Worm (Caenorhabditis elegans) whole organism, L1 larva: ENCODE measurements around the gene Y14H12B.1.

ENCODE experiments used
- C04F5.9 ChIP-seq: sonication (generic microtip); optimal IDR thresholded peaks from 2 replicates; lab custom pipeline; 2016; ENCODE audit warnings: missing genetic modification characterization, missing compliant biosample characterization
- C16A3.4 ChIP-seq: fragments of 150-350 bp; optimal IDR thresholded peaks from 2 replicates; lab custom pipeline; 2014; ENCODE audit warnings: missing biosample characterization, missing genetic modification characterization
- aha-1 ChIP-seq: fragments of 150-350 bp; optimal IDR thresholded peaks from 2 replicates; lab custom pipeline; 2014; ENCODE audit warnings: missing biosample characterization, missing genetic modification characterization
- alr-1 ChIP-seq: fragments of 200-800 bp; sonication (Bioruptor generic); optimal IDR thresholded peaks from 2 replicates; lab custom pipeline; 2018; ENCODE audit warnings: borderline replicate concordance, mild to moderate bottlenecking, missing genetic modification characterization, missing compliant biosample characterization
- ama-1 ChIP-seq: fragments of 150-350 bp; optimal IDR thresholded peaks from 2 replicates; lab custom pipeline; 2014
- ceh-63 ChIP-seq: fragments of 200-800 bp; sonication (Bioruptor generic); optimal IDR thresholded peaks from 2 replicates; lab custom pipeline; 2018; ENCODE audit warnings: mild to moderate bottlenecking, missing genetic modification characterization, missing compliant biosample characterization
- ceh-8 ChIP-seq: fragments of 200-800 bp; sonication (Bioruptor generic); optimal IDR thresholded peaks from 2 replicates; lab custom pipeline; 2018; ENCODE audit warnings: mild to moderate bottlenecking, missing genetic modification characterization, moderate library complexity, missing compliant biosample characterization
- ceh-82 ChIP-seq, 3 experiments: fragments of 150-350 bp in 1 of 3; sonication (generic microtip) in 2 of 3; optimal IDR thresholded peaks; 2 replicates each; lab custom pipeline; 2014 to 2017; ENCODE audit warnings: missing biosample characterization in 3 of 3, missing genetic modification characterization in 3 of 3
- ceh-88 ChIP-seq: fragments of 200-800 bp; sonication (Bioruptor generic); IDR thresholded peaks from 2 replicates; pipeline ENCODE4 v1.3.6; 2022; ENCODE audit warnings: missing genetic modification characterization, missing compliant biosample characterization
- ceh-90 ChIP-seq: sonication (generic microtip); optimal IDR thresholded peaks from 2 replicates; lab custom pipeline; 2016; ENCODE audit warnings: missing genetic modification characterization, missing compliant biosample characterization
- efl-3 ChIP-seq: fragments of 200-800 bp; sonication (Bioruptor generic); optimal IDR thresholded peaks from 2 replicates; lab custom pipeline; 2018; ENCODE audit warnings: mild to moderate bottlenecking, missing genetic modification characterization, missing compliant biosample characterization
- egl-13 ChIP-seq: sonication (generic microtip); optimal IDR thresholded peaks from 2 replicates; lab custom pipeline; 2016; ENCODE audit warnings: missing genotype, missing genetic modification reagents, missing genetic modification characterization, missing compliant biosample characterization
- egl-27 ChIP-seq, 2 experiments: fragments of 150-350 bp in 1 of 2; sonication (generic microtip); optimal IDR thresholded peaks; 3 replicates each; lab custom pipeline; 2017 to 2018; ENCODE audit warnings: missing biosample characterization in 2 of 2, missing genetic modification characterization in 2 of 2, missing genetic modification reagents in 2 of 2
- elt-2 ChIP-seq: sonication (generic microtip); optimal IDR thresholded peaks from 2 replicates; lab custom pipeline; 2016; ENCODE audit warnings: missing genetic modification characterization, mild to moderate bottlenecking, inconsistent platforms, missing compliant biosample characterization, missing genetic modification reagents
- elt-3 ChIP-seq, 6 experiments: fragments of 150-350 bp in 1 of 6; sonication (generic microtip); optimal IDR thresholded peaks; 2 replicates each; lab custom pipeline; 2017 to 2018; ENCODE audit warnings: missing biosample characterization in 6 of 6, missing genetic modification characterization in 6 of 6, inconsistent platforms in 1 of 6
- fkh-10 ChIP-seq: sonication (generic microtip); optimal IDR thresholded peaks from 2 replicates; lab custom pipeline; 2017; ENCODE audit warnings: missing biosample characterization, missing genetic modification reagents, missing genetic modification characterization
- fkh-8 ChIP-seq: sonication (generic microtip); optimal IDR thresholded peaks from 2 replicates; lab custom pipeline; 2016; ENCODE audit warnings: mild to moderate bottlenecking, missing genetic modification characterization, missing compliant biosample characterization
- hlh-17 ChIP-seq: fragments of 200-800 bp; sonication (Bioruptor generic); optimal IDR thresholded peaks from 2 replicates; lab custom pipeline; 2018; ENCODE audit warnings: missing genetic modification characterization, mild to moderate bottlenecking, missing compliant biosample characterization, moderate library complexity, borderline replicate concordance
- hlh-4 ChIP-seq: sonication (generic microtip); optimal IDR thresholded peaks from 2 replicates; lab custom pipeline; 2016; ENCODE audit warnings: mild to moderate bottlenecking, missing genetic modification characterization, missing compliant biosample characterization
- isw-1 ChIP-seq: fragments of 200-800 bp; sonication (Bioruptor generic); IDR thresholded peaks from 2 replicates; pipeline ENCODE4 v1.3.6; 2022; ENCODE audit warnings: missing genetic modification characterization, missing compliant biosample characterization
- jun-1 ChIP-seq: fragments of 150-350 bp; optimal IDR thresholded peaks from 2 replicates; lab custom pipeline; 2014; ENCODE audit warnings: missing biosample characterization, missing genetic modification reagents, missing genetic modification characterization
- lin-14 ChIP-seq: fragments of 200-800 bp; sonication (Bioruptor generic); optimal IDR thresholded peaks from 2 replicates; lab custom pipeline; 2018; ENCODE audit warnings: mild to moderate bottlenecking, missing genetic modification characterization, moderate library complexity, missing compliant biosample characterization
- lin-15B ChIP-seq: fragments of 150-350 bp; sonication (generic microtip); optimal IDR thresholded peaks from 3 replicates; lab custom pipeline; 2014; ENCODE audit warnings: missing biosample characterization, missing genetic modification characterization
- lin-35 ChIP-seq, 2 experiments: fragments of 150-350 bp; optimal IDR thresholded peaks; 2 replicates each; lab custom pipeline; 2014; ENCODE audit warnings: missing biosample characterization in 2 of 2, missing genetic modification characterization in 2 of 2, missing genetic modification reagents in 2 of 2
- lin-39 ChIP-seq: fragments of 150-350 bp; optimal IDR thresholded peaks from 2 replicates; lab custom pipeline; 2014; ENCODE audit warnings: missing biosample characterization, missing genetic modification reagents, missing genetic modification characterization
- lsy-2 ChIP-seq, 2 experiments: fragments of 150-350 bp; optimal IDR thresholded peaks; 2 replicates each; lab custom pipeline; 2014; ENCODE audit warnings: missing biosample characterization in 2 of 2, missing genetic modification characterization in 2 of 2
- mdl-1 ChIP-seq, 2 experiments: fragments of 150-350 bp; optimal IDR thresholded peaks; 2 replicates each; lab custom pipeline; 2014 to 2017; ENCODE audit warnings: missing biosample characterization in 2 of 2, missing genetic modification characterization in 2 of 2, inconsistent platforms in 1 of 2
- nhr-20 ChIP-seq: sonication (generic microtip); optimal IDR thresholded peaks from 2 replicates; lab custom pipeline; 2016; ENCODE audit warnings: mild to moderate bottlenecking, missing genetic modification characterization, missing compliant biosample characterization
- nhr-237 ChIP-seq: fragments of 150-350 bp; optimal IDR thresholded peaks from 2 replicates; lab custom pipeline; 2014; ENCODE audit warnings: missing biosample characterization, missing genetic modification characterization
- nhr-28 ChIP-seq: fragments of 150-350 bp; optimal IDR thresholded peaks from 2 replicates; lab custom pipeline; 2014; ENCODE audit warnings: missing biosample characterization, missing genetic modification characterization
- nhr-76 ChIP-seq: sonication (generic microtip); optimal IDR thresholded peaks from 2 replicates; lab custom pipeline; 2017; ENCODE audit warnings: missing biosample characterization, missing genetic modification characterization
- nhr-77 ChIP-seq: fragments of 150-350 bp; optimal IDR thresholded peaks from 2 replicates; lab custom pipeline; 2014; ENCODE audit warnings: missing biosample characterization, missing genetic modification characterization
- nhr-84 ChIP-seq: sonication (generic microtip); optimal IDR thresholded peaks from 2 replicates; lab custom pipeline; 2017; ENCODE audit warnings: missing biosample characterization, missing genetic modification characterization
- nhr-85 ChIP-seq: sonication (generic microtip); peaks from one replicate; lab custom pipeline; 2016; ENCODE audit warnings: missing genetic modification characterization, inconsistent platforms, missing compliant biosample characterization
- pax-3 ChIP-seq: fragments of 200-800 bp; sonication (Bioruptor generic); optimal IDR thresholded peaks from 2 replicates; lab custom pipeline; 2018; ENCODE audit warnings: mild to moderate bottlenecking, missing genetic modification characterization, moderate library complexity, missing compliant biosample characterization
- pqm-1 ChIP-seq: sonication (generic microtip); optimal IDR thresholded peaks from 3 replicates; lab custom pipeline; 2017; ENCODE audit warnings: missing biosample characterization, missing genetic modification characterization
- rnt-1 ChIP-seq: sonication (generic microtip); optimal IDR thresholded peaks from 2 replicates; lab custom pipeline; 2016; ENCODE audit warnings: mild to moderate bottlenecking, missing genetic modification characterization, moderate library complexity, missing compliant biosample characterization
- skn-1 ChIP-seq: fragments of 150-350 bp; optimal IDR thresholded peaks from 2 replicates; lab custom pipeline; 2014; ENCODE audit warnings: missing biosample characterization, missing genetic modification characterization
- snu-23 ChIP-seq: sonication (generic microtip); optimal IDR thresholded peaks from 2 replicates; lab custom pipeline; 2016; ENCODE audit warnings: missing genetic modification characterization, missing compliant biosample characterization
- sptf-1 ChIP-seq: fragments of 150-350 bp; optimal IDR thresholded peaks from 2 replicates; lab custom pipeline; 2014; ENCODE audit warnings: missing biosample characterization, missing genetic modification characterization
- swsn-7 ChIP-seq: sonication (generic microtip); optimal IDR thresholded peaks from 2 replicates; lab custom pipeline; 2016; ENCODE audit warnings: missing genetic modification characterization, missing compliant biosample characterization
- tbx-2 ChIP-seq: sonication (generic microtip); optimal IDR thresholded peaks from 2 replicates; lab custom pipeline; 2016; ENCODE audit warnings: missing genetic modification characterization, missing compliant biosample characterization
- tlp-1 ChIP-seq: fragments of 150-350 bp; optimal IDR thresholded peaks from 2 replicates; lab custom pipeline; 2014; ENCODE audit warnings: missing biosample characterization, missing genetic modification characterization
- unc-98 ChIP-seq: fragments of 200-800 bp; sonication (Bioruptor generic); IDR thresholded peaks from 2 replicates; pipeline ENCODE4 v1.3.6; 2022; ENCODE audit warnings: missing genetic modification characterization, missing compliant biosample characterization
- xbp-1 ChIP-seq: sonication (generic microtip); optimal IDR thresholded peaks from 2 replicates; lab custom pipeline; 2016; ENCODE audit warnings: missing genetic modification characterization, missing compliant biosample characterization
- zip-4 ChIP-seq: fragments of 200-800 bp; sonication (Bioruptor generic); optimal IDR thresholded peaks from 2 replicates; lab custom pipeline; 2018; ENCODE audit warnings: mild to moderate bottlenecking, missing genetic modification characterization, moderate library complexity, missing compliant biosample characterization

The Y14H12B.1 gene

DNA sequence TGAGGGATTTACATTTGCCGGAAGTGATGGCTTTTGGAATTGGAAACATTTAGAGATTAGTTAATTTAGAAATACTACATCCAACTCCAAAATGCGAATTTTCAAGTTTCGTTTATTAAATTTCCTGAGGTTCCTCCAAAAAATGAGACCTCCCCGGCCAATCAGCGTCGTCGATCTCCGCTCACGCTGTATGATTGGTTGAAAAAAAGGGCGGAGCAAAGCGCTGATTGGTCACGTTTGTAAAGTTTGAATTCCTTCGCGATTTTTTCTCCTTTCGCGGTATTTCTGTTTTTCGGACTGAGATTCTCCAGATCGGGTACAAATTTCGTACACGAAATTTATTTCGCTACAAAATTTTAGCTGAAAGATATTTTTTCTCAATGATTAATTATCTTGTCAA, 13.2 kb downstream of the Y14H12B.1 start:
- TF ChIP-seq C04F5.9 (tag; lab: Kevin White, UChicago) (no peak), ceh-8 (GFP tag; lab: Kevin White, UChicago) (peak; percentile 36)

DNA sequence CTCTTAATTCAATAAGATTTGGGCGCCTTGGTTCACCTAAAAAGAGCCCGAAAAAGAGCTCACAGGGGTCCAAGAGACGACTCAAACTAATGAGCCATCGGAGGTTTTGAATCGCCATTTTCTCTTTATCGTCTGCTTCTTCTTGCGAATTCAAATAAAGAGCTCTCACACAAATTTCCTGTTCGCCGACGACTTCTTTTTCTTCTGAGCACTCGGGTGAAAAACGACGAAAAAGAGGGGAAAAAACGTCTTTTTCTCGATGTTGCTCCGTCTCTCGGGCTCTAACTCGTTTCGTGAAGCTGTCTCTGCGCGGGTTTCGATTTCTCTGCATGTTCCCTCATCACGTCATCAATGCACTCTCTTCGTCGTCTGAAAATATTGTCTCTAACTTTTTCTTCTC, 14.3 kb downstream of the Y14H12B.1 start:
- TF ChIP-seq lin-14 (GFP tag; lab: Kevin White, UChicago): peak; percentile 66
- TF ChIP-seq snu-23 (GFP tag; lab: Kevin White, UChicago): no peak
- peak; percentile 47 for TF ChIP-seq fkh-10
- TF ChIP-seq egl-13: no peak
- peak in 1 of 2 experiments; percentile 12 for TF ChIP-seq lsy-2 (tag; optimal IDR thresholded peaks at IDR 0.05; lab: Kevin White, UChicago)
- TF ChIP-seq rnt-1 (tag; lab: Kevin White, UChicago): no peak

DNA sequence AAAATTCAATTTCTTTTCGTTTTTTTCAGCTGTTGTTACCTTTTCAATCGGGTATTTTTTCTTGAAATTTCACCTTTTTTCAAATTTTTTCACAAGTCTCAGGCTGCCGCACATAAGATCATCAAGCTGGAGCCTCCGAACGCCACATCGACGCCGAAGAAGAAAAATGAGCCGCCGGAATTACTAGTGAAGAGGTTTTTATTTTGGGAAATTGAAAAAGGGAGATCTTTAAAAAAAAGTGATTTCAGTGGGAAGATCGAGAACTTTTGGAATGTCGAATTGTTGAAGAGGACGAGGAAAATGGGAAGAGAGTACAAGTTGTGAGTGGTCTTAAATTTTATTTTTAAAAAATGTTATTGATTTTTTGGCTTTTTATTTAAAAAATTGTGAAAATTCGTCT, 15.8 kb downstream of the Y14H12B.1 start, which contains the start of gene sea-2:
Gene sea-2, plus strand, starts transcription at position 301 of the 400 bp plus-strand sequence.
- TF ChIP-seq hlh-4 (tag; lab: Kevin White, UChicago): no peak
- no peak for TF ChIP-seq pax-3
- no peak for TF ChIP-seq swsn-7 (tag; lab: Kevin White, UChicago)
- no peak for TF ChIP-seq fkh-8 (tag; lab: Kevin White, UChicago)
- no peak for TF ChIP-seq nhr-28 (tag; lab: Kevin White, UChicago)
- TF ChIP-seq sptf-1 (tag; lab: Kevin White, UChicago): no peak
- TF ChIP-seq alr-1 (tag; lab: Kevin White, UChicago): no peak
- no peak for TF ChIP-seq egl-13
- no peak for TF ChIP-seq elt-3 (tag; optimal IDR thresholded peaks at IDR 0.05; lab: Kevin White, UChicago)
- no peak for TF ChIP-seq jun-1
- no peak for TF ChIP-seq lsy-2 (tag; optimal IDR thresholded peaks at IDR 0.05; lab: Kevin White, UChicago)
- no peak for TF ChIP-seq lin-39 (tag; lab: Kevin White, UChicago)
- no peak for TF ChIP-seq mdl-1 (tag; optimal IDR thresholded peaks at IDR 0.05; lab: Kevin White, UChicago)
- no peak for TF ChIP-seq pqm-1 (tag; lab: Kevin White, UChicago)
- TF ChIP-seq egl-27 (tag; optimal IDR thresholded peaks at IDR 0.05; lab: Kevin White, UChicago): no peak
- no peak for TF ChIP-seq nhr-76 (tag; lab: Kevin White, UChicago)
- TF ChIP-seq hlh-17: no peak

DNA sequence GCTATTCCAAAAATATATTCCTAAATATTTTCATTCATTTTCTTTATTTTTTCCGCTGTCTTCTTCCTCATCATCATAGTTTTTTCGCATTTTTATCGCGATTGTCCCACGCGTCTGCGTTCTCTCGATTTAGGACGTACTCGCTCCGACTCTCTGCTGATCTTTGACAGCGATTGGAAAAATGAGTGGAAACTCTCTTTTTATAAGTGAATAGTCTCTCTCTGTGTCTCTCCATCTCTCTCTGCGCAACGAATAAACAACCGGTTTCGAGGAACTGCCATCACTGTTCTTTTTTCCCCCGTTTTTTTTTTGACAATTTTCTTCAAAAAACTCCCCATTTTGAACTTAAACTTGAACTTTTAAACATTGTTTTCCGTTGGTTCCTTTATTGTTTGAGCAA, 17.1 kb downstream of the Y14H12B.1 start:
- TF ChIP-seq elt-2 (tag; lab: Kevin White, UChicago): no peak
- no peak for TF ChIP-seq nhr-84 (tag; lab: Kevin White, UChicago)
- no peak for TF ChIP-seq ceh-82 (tag; optimal IDR thresholded peaks at IDR 0.05; lab: Kevin White, UChicago)
- peak in 2 of 6 experiments; percentile 29 to 42 for TF ChIP-seq elt-3 (tag; optimal IDR thresholded peaks at IDR 0.05; lab: Kevin White, UChicago)
- TF ChIP-seq nhr-20 (tag; lab: Kevin White, UChicago): peak; percentile 59
- peak; percentile 88 for TF ChIP-seq nhr-85
- TF ChIP-seq ceh-63: no peak
- no peak for TF ChIP-seq lin-39 (tag; lab: Kevin White, UChicago)
- no peak for TF ChIP-seq ceh-90 (tag; lab: Kevin White, UChicago)
- no peak for TF ChIP-seq lin-15B (tag; lab: Kevin White, UChicago)
- TF ChIP-seq pax-3: no peak
- TF ChIP-seq skn-1 (tag; lab: Kevin White, UChicago): no peak
- no peak for TF ChIP-seq xbp-1
- TF ChIP-seq aha-1 (tag; lab: Kevin White, UChicago): no peak
- TF ChIP-seq isw-1: no peak
- no peak for TF ChIP-seq nhr-28 (tag; lab: Kevin White, UChicago)
- TF ChIP-seq ceh-88: no peak
- TF ChIP-seq nhr-77 (tag; lab: Kevin White, UChicago): peak; percentile 6
- no peak for TF ChIP-seq C16A3.4
- TF ChIP-seq lin-14 (GFP tag; lab: Kevin White, UChicago): peak; percentile 85
- TF ChIP-seq pqm-1 (tag; lab: Kevin White, UChicago): no peak
- no peak for TF ChIP-seq tlp-1 (tag; lab: Kevin White, UChicago)
- no peak for TF ChIP-seq nhr-237 (tag; lab: Kevin White, UChicago)
- peak; percentile 33 for TF ChIP-seq tbx-2 (tag; lab: Kevin White, UChicago)
- peak; percentile 18 for TF ChIP-seq jun-1
- TF ChIP-seq alr-1 (tag; lab: Kevin White, UChicago): no peak
- no peak for TF ChIP-seq zip-4 (GFP tag; lab: Kevin White, UChicago)
- no peak for TF ChIP-seq unc-98
- no peak for TF ChIP-seq ama-1
- peak; percentile 10 for TF ChIP-seq rnt-1 (tag; lab: Kevin White, UChicago)
- no peak for TF ChIP-seq efl-3 (GFP tag; lab: Kevin White, UChicago)
- TF ChIP-seq hlh-17: no peak
- peak in 1 of 2 experiments; percentile 42 for TF ChIP-seq lin-35 (GFP tag; optimal IDR thresholded peaks at IDR 0.05; lab: Kevin White, UChicago)
